Fruit fly (Drosophila melanogaster): Measurements from ENCODE around the gene CG5854.

Gene CG5854

dm6 chr3R:23909347-23909862 is 24.3 kb upstream of the CG5854 start (continued):
- peak; percentile 14 for TF ChIP-seq CG3281 (GFP tag; optimal IDR thresholded peaks at IDR 0.05)
- no peak for TF ChIP-seq gfzf (GFP tag; optimal IDR thresholded peaks at IDR 0.05)
- no peak for TF ChIP-seq nerfin-1 (tag; optimal IDR thresholded peaks at IDR 0.05)
- peak; percentile 58 for TF ChIP-seq Vsx1 (GFP tag; optimal IDR thresholded peaks at IDR 0.05)
- TF ChIP-seq repo (GFP tag; optimal IDR thresholded peaks at IDR 0.05), result no peak
- no peak for TF ChIP-seq Kr (GFP tag; optimal IDR thresholded peaks at IDR 0.05)
- no peak for TF ChIP-seq lov (optimal IDR thresholded peaks at IDR 0.05)
- TF ChIP-seq lov (GFP tag; IDR thresholded peaks at IDR 0.05), result no peak
- no peak for TF ChIP-seq Side (GFP tag; optimal IDR thresholded peaks at IDR 0.05)
- TF ChIP-seq CG17802 (tag; optimal IDR thresholded peaks at IDR 0.05), result no peak
- peak in 1 of 2 experiments; percentile 1 for TF ChIP-seq chif (GFP tag; optimal IDR thresholded peaks at IDR 0.05)
- TF ChIP-seq Eip74EF (GFP tag; optimal IDR thresholded peaks at IDR 0.05), result peak in 1 of 2 experiments; percentile 49
- no peak for TF ChIP-seq tx (GFP tag; optimal IDR thresholded peaks at IDR 0.05)
- no peak for TF ChIP-seq h (optimal IDR thresholded peaks at IDR 0.05)
- no peak for TF ChIP-seq CG12744 (GFP tag; optimal IDR thresholded peaks at IDR 0.05)
- no peak for TF ChIP-seq Bdp1 (GFP tag; optimal IDR thresholded peaks at IDR 0.05)
- no peak for TF ChIP-seq gt (GFP tag; IDR thresholded peaks at IDR 0.05)
- TF ChIP-seq CG10654 (GFP tag; optimal IDR thresholded peaks at IDR 0.05), result no peak
- no peak for TF ChIP-seq CG10979 (tag; optimal IDR thresholded peaks at IDR 0.05)
- TF ChIP-seq Deaf1 (tag; optimal IDR thresholded peaks at IDR 0.05), result no peak
- peak; percentile 9; the same call in 1 of the 2 replicates for TF ChIP-seq CG14441 (GFP tag; IDR thresholded peaks at IDR 0.05)
- no peak; the same call in 1 of the 2 replicates for TF ChIP-seq Rfx (GFP tag; IDR thresholded peaks at IDR 0.05)
- peak; percentile 47 for TF ChIP-seq Blimp-1 (GFP tag; optimal IDR thresholded peaks at IDR 0.05)
- no peak for TF ChIP-seq phol (tag; optimal IDR thresholded peaks at IDR 0.05)
- no peak for TF ChIP-seq CG3065 (GFP tag; optimal IDR thresholded peaks at IDR 0.05)
- TF ChIP-seq CG7271 (tag; optimal IDR thresholded peaks at IDR 0.05), result peak; percentile 27
- TF ChIP-seq CG8944 (GFP tag; optimal IDR thresholded peaks at IDR 0.05), result no peak
- TF ChIP-seq CG18619 (GFP tag; optimal IDR thresholded peaks at IDR 0.05), result peak; percentile 37
- TF ChIP-seq danr (GFP tag; IDR thresholded peaks at IDR 0.05), result no peak
- no peak for TF ChIP-seq ssp (GFP tag; IDR thresholded peaks at IDR 0.05)
- TF ChIP-seq eyg (GFP tag; optimal IDR thresholded peaks at IDR 0.05), result peak; percentile 19
- TF ChIP-seq dpn (GFP tag; optimal IDR thresholded peaks at IDR 0.05), result no peak
- no peak for TF ChIP-seq sna (GFP tag; IDR thresholded peaks at IDR 0.05; ENCODE audit: partially characterized antibody)
- no peak for TF ChIP-seq pb (GFP tag; optimal IDR thresholded peaks at IDR 0.05)
- TF ChIP-seq zen2 (GFP tag; IDR thresholded peaks at IDR 0.05; ENCODE audit: partially characterized antibody), result no peak
- 0 out of 3 replicates have a peak, but pooled peaks have one; percentile 12 for TF ChIP-seq CG17361 (GFP tag; IDR thresholded peaks at IDR 0.05)
- TF ChIP-seq tup (GFP tag; optimal IDR thresholded peaks at IDR 0.05), result no peak
- TF ChIP-seq usp (GFP tag; optimal IDR thresholded peaks at IDR 0.05), result no peak
- TF ChIP-seq Trl (optimal IDR thresholded peaks at IDR 0.05), result no peak
- no peak for TF ChIP-seq Trl (GFP tag; optimal IDR thresholded peaks at IDR 0.05)
- no peak for TF ChIP-seq CG8388 (GFP tag; optimal IDR thresholded peaks at IDR 0.05)
- TF ChIP-seq CG6689 (GFP tag; IDR thresholded peaks at IDR 0.05), result no peak
- TF ChIP-seq CG12769 (tag; optimal IDR thresholded peaks at IDR 0.05), result peak; percentile 58
- no peak for TF ChIP-seq bbx (GFP tag; IDR thresholded peaks at IDR 0.05; ENCODE audit: partially characterized antibody)
- peak; percentile 67 for TF ChIP-seq mirr (GFP tag; optimal IDR thresholded peaks at IDR 0.05)
- TF ChIP-seq CG17612 (GFP tag; IDR thresholded peaks at IDR 0.05), result no peak
- peak; percentile 44 for TF ChIP-seq CG11504 (tag; optimal IDR thresholded peaks at IDR 0.05)
- no peak for TF ChIP-seq zen (tag; optimal IDR thresholded peaks at IDR 0.05)
- no peak for TF ChIP-seq HLH4C (GFP tag; IDR thresholded peaks at IDR 0.05; ENCODE audit: partially characterized antibody)
- no peak for TF ChIP-seq CG15696 (tag; optimal IDR thresholded peaks at IDR 0.05)
- TF ChIP-seq CG4328 (GFP tag; optimal IDR thresholded peaks at IDR 0.05), result peak; percentile 14
